Worm (Caenorhabditis elegans): ENCODE measurements around the gene C07G2.5.

C07G2.5 gene

DNA sequence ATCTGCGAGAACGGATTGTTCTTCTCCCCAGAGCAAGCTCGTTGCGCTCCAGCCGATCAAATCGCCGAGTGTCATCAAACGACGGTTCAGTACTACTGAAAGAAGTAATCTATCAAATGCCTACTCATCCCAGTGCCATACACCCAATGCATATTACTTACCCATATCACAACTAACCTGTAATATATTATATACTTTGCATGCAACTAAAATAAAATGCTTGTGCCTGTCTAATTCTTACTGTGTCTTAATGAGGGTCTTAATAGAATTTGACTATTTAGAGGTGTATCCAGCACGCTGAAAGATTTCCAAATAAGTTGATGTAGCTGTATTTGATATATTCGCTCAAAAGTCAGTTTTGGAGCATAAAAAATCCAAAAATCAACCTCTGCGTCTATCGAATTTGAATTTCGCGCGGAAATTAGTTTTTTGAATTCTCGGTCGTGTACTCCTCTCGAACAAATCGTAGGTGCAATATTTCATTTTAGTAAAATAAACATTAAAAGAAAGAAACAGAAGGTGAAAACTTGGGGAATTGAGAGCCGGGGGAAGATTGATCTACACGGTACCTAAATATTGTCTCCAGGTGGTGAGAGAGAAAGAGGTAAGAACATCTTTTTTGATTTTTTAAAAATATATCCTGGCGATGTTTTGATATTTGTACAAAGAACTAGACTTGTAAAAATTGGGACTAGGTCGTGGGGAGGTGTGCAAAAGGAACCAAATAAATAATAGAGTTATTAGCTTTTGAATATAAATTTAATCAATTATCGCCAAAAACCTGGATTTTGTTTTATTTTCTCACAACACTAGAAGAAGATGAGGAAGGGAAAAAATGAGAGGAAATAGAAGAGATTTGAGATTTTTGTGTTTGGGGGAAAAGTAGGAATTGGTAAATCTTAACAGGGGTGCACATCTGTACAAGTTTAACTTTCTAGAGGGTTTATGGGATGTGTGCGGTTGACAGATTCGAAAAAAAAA lies 7.4 kb downstream of the C07G2.5 start (continued):
- TF ChIP-seq him-1 (tag; optimal IDR thresholded peaks at IDR 0.05): peak; percentile 100
- peak; percentile 54 for TF ChIP-seq tbx-9 (tag; optimal IDR thresholded peaks at IDR 0.05; ENCODE audit: borderline replicate concordance)
- peak; percentile 66 for TF ChIP-seq hsf-1 (GFP tag; IDR thresholded peaks at IDR 0.05)
- TF ChIP-seq ZK185.1 (tag; optimal IDR thresholded peaks at IDR 0.05; ENCODE audit: poor library complexity, severe bottlenecking): peak; percentile 66
- TF ChIP-seq gei-17 (GFP tag; optimal IDR thresholded peaks at IDR 0.05): peak; percentile 17
- TF ChIP-seq bed-1 (GFP tag; IDR thresholded peaks at IDR 0.05): no peak
- 0 out of 2 replicates have a peak, but pooled peaks have one; percentile 41 for TF ChIP-seq aptf-2 (GFP tag; conservative IDR thresholded peaks at IDR 0.05)
- TF ChIP-seq ztf-26 (tag; optimal IDR thresholded peaks at IDR 0.05): peak; percentile 40
- no peak; the same call in 1 of the 2 replicates for TF ChIP-seq ceh-40 (GFP tag; IDR thresholded peaks at IDR 0.05)
- TF ChIP-seq mcd-1 (GFP tag; IDR thresholded peaks at IDR 0.05): peak; percentile 6; the same call in 1 of the 2 replicates
- peak; percentile 28 for TF ChIP-seq mes-4 (tag; optimal IDR thresholded peaks at IDR 0.05)
- peak; percentile 63 for TF ChIP-seq unc-130 (GFP tag; optimal IDR thresholded peaks at IDR 0.05)
- TF ChIP-seq egrh-3 (GFP tag; IDR thresholded peaks at IDR 0.05): no peak
- peak in 1 of 2 experiments; percentile 44 for TF ChIP-seq let-607 (tag; optimal IDR thresholded peaks at IDR 0.05)
- no peak for TF ChIP-seq F37B4.10 (GFP tag; IDR thresholded peaks at IDR 0.05)
- peak; percentile 88 for TF ChIP-seq tlf-1 (GFP tag; optimal IDR thresholded peaks at IDR 0.05)
- peak; percentile 72 for TF ChIP-seq snpc-3.4 (tag; optimal IDR thresholded peaks at IDR 0.05)
- TF ChIP-seq akir-1 (GFP tag; optimal IDR thresholded peaks at IDR 0.05): no peak
- no peak for TF ChIP-seq mel-28 (tag; optimal IDR thresholded peaks at IDR 0.05; ENCODE audit: borderline replicate concordance)
- no peak; the same call in 1 of the 2 replicates for TF ChIP-seq C17E4.6 (GFP tag; IDR thresholded peaks at IDR 0.05)
- TF ChIP-seq lir-1 (GFP tag; conservative IDR thresholded peaks at IDR 0.05): no peak; the same call in 1 of the 2 replicates
- peak; percentile 33 for TF ChIP-seq F23B12.7 (tag; optimal IDR thresholded peaks at IDR 0.05; ENCODE audit: insufficient read depth)
- peak; percentile 47 for TF ChIP-seq F33H1.4 (GFP tag; IDR thresholded peaks at IDR 0.05)
- TF ChIP-seq madf-6 (GFP tag; IDR thresholded peaks at IDR 0.05): peak; percentile 76
- no peak for TF ChIP-seq lag-1 (GFP tag; IDR thresholded peaks at IDR 0.05)
- TF ChIP-seq aptf-3 (GFP tag; IDR thresholded peaks at IDR 0.05): no peak
- TF ChIP-seq Y95B8A.8 (GFP tag; IDR thresholded peaks at IDR 0.05): peak; percentile 87
- 0 out of 2 replicates have a peak, but pooled peaks have one; percentile 18 for TF ChIP-seq sea-2 (GFP tag; IDR thresholded peaks at IDR 0.05)
- peak; percentile 86 for TF ChIP-seq Y53G8AR.9 (GFP tag; conservative IDR thresholded peaks at IDR 0.05)
- TF ChIP-seq attf-5 (GFP tag; optimal IDR thresholded peaks at IDR 0.05): no peak
- TF ChIP-seq hrde-1 (tag; optimal IDR thresholded peaks at IDR 0.05; ENCODE audit: borderline replicate concordance): peak; percentile 97
- peak; percentile 27 for TF ChIP-seq B0261.1 (tag; optimal IDR thresholded peaks at IDR 0.05)
- TF ChIP-seq nhr-27 (tag; optimal IDR thresholded peaks at IDR 0.05): peak; percentile 76
- peak; percentile 69 for TF ChIP-seq Y79H2A.3 (GFP tag; conservative IDR thresholded peaks at IDR 0.05)
- TF ChIP-seq T26A5.8 (tag; optimal IDR thresholded peaks at IDR 0.05): peak; percentile 50

DNA sequence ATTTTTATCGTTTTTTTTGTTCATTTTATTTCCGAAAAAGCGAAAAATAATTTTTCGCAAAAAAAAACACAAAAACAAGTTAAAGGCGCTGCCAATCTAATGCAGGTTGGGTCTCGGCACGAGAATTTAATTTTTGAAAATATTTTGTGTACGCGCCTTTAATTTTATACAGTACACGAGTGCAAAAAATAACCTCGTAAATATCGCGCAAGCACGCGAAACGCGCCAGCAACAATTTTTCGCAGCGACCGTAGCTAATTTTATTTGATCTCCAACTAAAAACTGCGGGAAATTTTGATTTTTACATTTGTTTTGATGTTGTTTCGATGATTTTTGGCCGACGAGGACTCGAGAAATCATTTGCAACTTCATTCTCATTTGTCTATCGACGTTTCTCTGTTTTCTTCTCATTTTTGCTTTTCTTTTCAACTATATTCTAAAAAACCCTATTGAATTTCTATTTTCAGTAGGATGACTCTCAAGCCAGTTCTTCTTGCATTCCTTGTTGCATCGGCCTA lies 9.9 kb downstream of the C07G2.5 start, which contains the start of gene cpg-1:
cpg-1 (plus strand) TSS at position 468 of the 518 bp plus-strand sequence.
- TF ChIP-seq F49E8.2 (tag; optimal IDR thresholded peaks at IDR 0.05; ENCODE audit: insufficient read depth) (peak; percentile 98), nhr-80 (tag; optimal IDR thresholded peaks at IDR 0.05) (no peak), ccch-3 (GFP tag; optimal IDR thresholded peaks at IDR 0.05) (no peak), ceh-79 (tag; optimal IDR thresholded peaks at IDR 0.05) (no peak), mes-4 (tag; optimal IDR thresholded peaks at IDR 0.05) (peak; percentile 29), mxl-1 (tag; optimal IDR thresholded peaks at IDR 0.05) (no peak), ztf-6 (GFP tag; IDR thresholded peaks at IDR 0.05) (no peak), B0261.1 (tag; optimal IDR thresholded peaks at IDR 0.05) (peak; percentile 21), T07F8.4 (tag; optimal IDR thresholded peaks at IDR 0.05) (no peak), unc-62 (GFP tag; optimal IDR thresholded peaks at IDR 0.05) (no peak), lsy-27 (tag; optimal IDR thresholded peaks at IDR 0.05; ENCODE audit: borderline replicate concordance, insufficient read depth) (no peak), Y53G8AR.9 (GFP tag; conservative IDR thresholded peaks at IDR 0.05) (no peak; the same call in 1 of the 2 replicates), ceh-91 (GFP tag; IDR thresholded peaks at IDR 0.05) (peak; percentile 99), somi-1 (GFP tag; optimal IDR thresholded peaks at IDR 0.05) (no peak)
